Worm (Caenorhabditis elegans) whole organism, L2 larva: ENCODE results near the gene fan-1.

ENCODE experiments used
- ama-1 ChIP-seq: fragments of 150-350 bp; optimal IDR thresholded peaks from 2 replicates; lab custom pipeline; 2018; ENCODE audit warnings: inconsistent platforms
- fos-1 ChIP-seq: fragments of 150-350 bp; optimal IDR thresholded peaks from 2 replicates; lab custom pipeline; 2014; ENCODE audit warnings: missing biosample characterization, missing genetic modification characterization
- unc-39 ChIP-seq: fragments of 150-350 bp; optimal IDR thresholded peaks from 2 replicates; lab custom pipeline; 2014; ENCODE audit warnings: missing biosample characterization, missing genetic modification characterization

- no peak for TF ChIP-seq ama-1 (lab: Kevin White, UChicago)
- peak; percentile 97 for TF ChIP-seq fos-1
- no peak for TF ChIP-seq unc-39 (tag; lab: Kevin White, UChicago)
These were observed 6.4 kb downstream of the fan-1 start for ce11 chrIV:6554865-6555264.
